Fruit fly (Drosophila melanogaster) whole organism, embryonic: ENCODE results near the gene Agpat3.

Experiments used
- Ada2b ChIP-seq: fragments of 200-800 bp; sonication (Bioruptor generic); IDR thresholded peaks from 2 replicates; pipeline ENCODE4 v1.3.6; 2022; ENCODE audit warnings: missing biosample characterization, missing genetic modification characterization
- Atf3 ChIP-seq: fragments of 200-800 bp; sonication (Bioruptor generic); optimal IDR thresholded peaks from 3 replicates; lab custom pipeline; 2016; ENCODE audit warnings: missing biosample characterization, missing genetic modification characterization
- Blimp-1 ChIP-seq: fragments of 200-800 bp; sonication (Bioruptor generic); optimal IDR thresholded peaks from 3 replicates; lab custom pipeline; 2018; ENCODE audit warnings: missing biosample characterization, missing genetic modification characterization, mild to moderate bottlenecking, moderate library complexity, missing genetic modification reagents
- CG10209 ChIP-seq: fragments of 200-800 bp; sonication (Bioruptor generic); optimal IDR thresholded peaks from 3 replicates; lab custom pipeline; 2017; ENCODE audit warnings: missing biosample characterization, mild to moderate bottlenecking, missing genetic modification characterization, missing genetic modification reagents
- CG1024 ChIP-seq: fragments of 200-800 bp; sonication (Bioruptor generic); IDR thresholded peaks from 2 replicates; pipeline ENCODE4 v1.3.6; 2022; ENCODE audit warnings: missing biosample characterization, missing genetic modification characterization
- CG11723 ChIP-seq: fragments of 200-800 bp; sonication (Bioruptor generic); optimal IDR thresholded peaks from 2 replicates; lab custom pipeline; 2017; ENCODE audit warnings: missing biosample characterization, mild to moderate bottlenecking, missing genetic modification characterization
- CG12299 ChIP-seq: fragments of 200-800 bp; sonication (Bioruptor generic); optimal IDR thresholded peaks from 2 replicates; lab custom pipeline; 2018; ENCODE audit warnings: missing biosample characterization, mild to moderate bottlenecking, missing genetic modification characterization
- CG12942 ChIP-seq: fragments of 200-800 bp; sonication (Bioruptor generic); optimal IDR thresholded peaks from 3 replicates; lab custom pipeline; 2016; ENCODE audit warnings: missing biosample characterization, missing genetic modification characterization
- CG13775 ChIP-seq: fragments of 200-800 bp; sonication (Bioruptor generic); optimal IDR thresholded peaks from 3 replicates; lab custom pipeline; 2017; ENCODE audit warnings: missing biosample characterization, mild to moderate bottlenecking, missing genetic modification characterization
- CG14014 ChIP-seq: fragments of 200-800 bp; sonication (Bioruptor generic); IDR thresholded peaks from 2 replicates; pipeline ENCODE4 v1.3.6; 2022; ENCODE audit warnings: missing biosample characterization, missing genetic modification characterization
- CG1603 ChIP-seq: fragments of 200-800 bp; sonication (Bioruptor generic); optimal IDR thresholded peaks from 2 replicates; lab custom pipeline; 2019; ENCODE audit warnings: missing biosample characterization, mild to moderate bottlenecking, missing genetic modification characterization, moderate library complexity
- CG16815 ChIP-seq: fragments of 200-800 bp; sonication (Bioruptor generic); optimal IDR thresholded peaks from 3 replicates; lab custom pipeline; 2017; ENCODE audit warnings: missing biosample characterization, mild to moderate bottlenecking, missing genetic modification characterization
- CG16863 ChIP-seq: fragments of 200-800 bp; sonication (Bioruptor generic); optimal IDR thresholded peaks from 3 replicates; lab custom pipeline; 2016; ENCODE audit warnings: missing biosample characterization, missing genetic modification characterization
- CG17359 ChIP-seq: fragments of 200-800 bp; sonication (Bioruptor generic); optimal IDR thresholded peaks from 3 replicates; lab custom pipeline; 2018; ENCODE audit warnings: missing biosample characterization, mild to moderate bottlenecking, missing genetic modification characterization, moderate library complexity
- CG18764 ChIP-seq: fragments of 200-800 bp; sonication (Bioruptor generic); optimal IDR thresholded peaks from 3 replicates; lab custom pipeline; 2016; ENCODE audit warnings: missing biosample characterization, missing genetic modification characterization
- CG32772 ChIP-seq: fragments of 200-800 bp; sonication (Bioruptor generic); IDR thresholded peaks from 2 replicates; pipeline ENCODE4 v1.3.6; 2022; ENCODE audit warnings: missing biosample characterization, missing genetic modification characterization
- CG4282 ChIP-seq: fragments of 200-800 bp; sonication (Bioruptor generic); optimal IDR thresholded peaks from 2 replicates; lab custom pipeline; 2016; ENCODE audit warnings: missing biosample characterization, missing genetic modification characterization
- CG4404 ChIP-seq: fragments of 200-800 bp; sonication (Bioruptor generic); IDR thresholded peaks from 2 replicates; pipeline ENCODE4 v1.3.6; 2022; ENCODE audit warnings: missing biosample characterization, missing genetic modification characterization
- CG5245 ChIP-seq: fragments of 200-800 bp; sonication (Bioruptor generic); optimal IDR thresholded peaks from 3 replicates; lab custom pipeline; 2016; ENCODE audit warnings: missing biosample characterization, missing genetic modification characterization
- CG7987 ChIP-seq: fragments of 200-800 bp; sonication (Bioruptor generic); optimal IDR thresholded peaks from 2 replicates; lab custom pipeline; 2018; ENCODE audit warnings: missing biosample characterization, mild to moderate bottlenecking, missing genetic modification characterization, moderate library complexity
- CG8290 ChIP-seq, 3 experiments: fragments of 200-800 bp; sonication (Bioruptor generic); optimal IDR thresholded peaks; 2 replicates each; lab custom pipeline; 2016 to 2019; ENCODE audit warnings: missing biosample characterization in 3 of 3, missing genetic modification characterization in 3 of 3, mild to moderate bottlenecking in 2 of 3, moderate library complexity in 1 of 3
- CG8359 ChIP-seq: fragments of 200-800 bp; sonication (Bioruptor generic); optimal IDR thresholded peaks from 2 replicates; lab custom pipeline; 2017; ENCODE audit warnings: missing biosample characterization, mild to moderate bottlenecking, missing genetic modification characterization, borderline replicate concordance
- CG9609 ChIP-seq: fragments of 200-800 bp; sonication (Bioruptor generic); optimal IDR thresholded peaks from 3 replicates; lab custom pipeline; 2016; ENCODE audit warnings: missing biosample characterization, missing genetic modification characterization
- CG9797 ChIP-seq: fragments of 200-800 bp; sonication (Bioruptor generic); optimal IDR thresholded peaks from 3 replicates; lab custom pipeline; 2018; ENCODE audit warnings: missing biosample characterization, mild to moderate bottlenecking, missing genetic modification characterization
- CHES-1-like ChIP-seq: fragments of 200-800 bp; sonication (Bioruptor generic); optimal IDR thresholded peaks from 2 replicates; lab custom pipeline; 2016; ENCODE audit warnings: missing biosample characterization, missing genetic modification characterization
- CTCF ChIP-seq: fragments of 200-800 bp; sonication (Bioruptor generic); optimal IDR thresholded peaks from 2 replicates; lab custom pipeline; 2017; ENCODE audit warnings: missing biosample characterization, mild to moderate bottlenecking, missing genetic modification characterization, moderate library complexity
- D19A ChIP-seq: fragments of 200-800 bp; optimal IDR thresholded peaks from 3 replicates; lab custom pipeline; 2019; ENCODE audit warnings: missing biosample characterization, mild to moderate bottlenecking, missing genetic modification characterization, moderate library complexity
- Dfd ChIP-seq, 2 experiments: fragments of >200 bp; optimal IDR thresholded peaks; 2 replicates each; lab custom pipeline; 2017; ENCODE audit warnings: missing biosample characterization in 2 of 2, missing genetic modification characterization in 2 of 2
- Ets97D ChIP-seq: fragments of 200-800 bp; sonication (Bioruptor generic); optimal IDR thresholded peaks from 3 replicates; lab custom pipeline; 2016; ENCODE audit warnings: missing biosample characterization, missing genetic modification characterization
- Jarid2 ChIP-seq: fragments of 200-800 bp; sonication (Bioruptor generic); optimal IDR thresholded peaks from 3 replicates; lab custom pipeline; 2017; ENCODE audit warnings: mild to moderate bottlenecking, missing biosample characterization, missing genetic modification reagents, missing genetic modification characterization
- Kr ChIP-seq: fragments of 200-800 bp; sonication (Bioruptor generic); optimal IDR thresholded peaks from 2 replicates; lab custom pipeline; 2017; ENCODE audit warnings: missing biosample characterization, mild to moderate bottlenecking, missing genetic modification characterization
- MESR4 ChIP-seq: fragments of 200-800 bp; sonication (Bioruptor generic); optimal IDR thresholded peaks from 2 replicates; lab custom pipeline; 2018; ENCODE audit warnings: missing biosample characterization, mild to moderate bottlenecking, missing genetic modification characterization, moderate library complexity
- Neu2 ChIP-seq: fragments of 200-800 bp; sonication (Bioruptor generic); optimal IDR thresholded peaks from 3 replicates; lab custom pipeline; 2016; ENCODE audit warnings: missing biosample characterization, missing genetic modification characterization, borderline replicate concordance
- Ptx1 ChIP-seq: fragments of 200-800 bp; sonication (Bioruptor generic); IDR thresholded peaks from 2 replicates; pipeline ENCODE4 v1.3.6; 2022; ENCODE audit warnings: missing biosample characterization, missing genetic modification characterization
- ato ChIP-seq: fragments of 200-800 bp; sonication (Bioruptor generic); IDR thresholded peaks from 2 replicates; pipeline ENCODE4 v1.3.6; 2022; ENCODE audit warnings: missing biosample characterization, missing genetic modification characterization; ENCODE audit not compliant: partially characterized antibody
- dpn ChIP-seq, 2 experiments: fragments of 200-800 bp; sonication (Bioruptor generic); optimal IDR thresholded peaks; 3 replicates each; lab custom pipeline; 2016; ENCODE audit warnings: missing biosample characterization in 2 of 2, missing genetic modification characterization in 2 of 2
- fd96Cb ChIP-seq: fragments of 200-800 bp; sonication (Bioruptor generic); optimal IDR thresholded peaks from 2 replicates; lab custom pipeline; 2018; ENCODE audit warnings: missing biosample characterization, mild to moderate bottlenecking, missing genetic modification characterization, moderate library complexity
- ham ChIP-seq: fragments of 200-800 bp; sonication (Bioruptor generic); IDR thresholded peaks from 2 replicates; pipeline ENCODE4 v1.3.6; 2022; ENCODE audit warnings: missing biosample characterization, missing genetic modification characterization
- jing ChIP-seq: fragments of 200-800 bp; sonication (Bioruptor generic); optimal IDR thresholded peaks from 2 replicates; lab custom pipeline; 2018; ENCODE audit warnings: missing biosample characterization, mild to moderate bottlenecking, missing genetic modification characterization
- nom ChIP-seq: fragments of 200-800 bp; sonication (Bioruptor generic); optimal IDR thresholded peaks from 2 replicates; lab custom pipeline; 2017; ENCODE audit warnings: missing biosample characterization, missing genetic modification characterization, mild to moderate bottlenecking, moderate library complexity, missing genetic modification reagents
- otp ChIP-seq: fragments of 200-800 bp; sonication (Bioruptor generic); IDR thresholded peaks from 3 replicates; pipeline ENCODE4, ENCODE4 v1.3.6; 2022; ENCODE audit warnings: missing biosample characterization, missing genetic modification characterization
- prd ChIP-seq, 3 experiments: fragments of >200 bp in 2 of 3; fragments of 200-800 bp in 1 of 3; sonication (Bioruptor generic) in 1 of 3; optimal IDR thresholded peaks in 2 of 3; IDR thresholded peaks in 1 of 3; 2 replicates in 2 of 3; 3 replicates in 1 of 3; pipeline versions ENCODE4 v1.3.6 to Lab custom; 2017 to 2022; ENCODE audit warnings: missing biosample characterization in 1 of 3, missing genetic modification characterization in 1 of 3
- scrt ChIP-seq: fragments of 200-800 bp; sonication (Bioruptor generic); optimal IDR thresholded peaks from 2 replicates; lab custom pipeline; 2018; ENCODE audit warnings: missing biosample characterization, mild to moderate bottlenecking, missing genetic modification characterization, moderate library complexity
- sisA ChIP-seq: fragments of 200-800 bp; sonication (Bioruptor generic); IDR thresholded peaks from 2 replicates; pipeline ENCODE4 v1.3.6; 2022; ENCODE audit warnings: missing biosample characterization, missing genetic modification characterization
- tio ChIP-seq: fragments of 200-800 bp; sonication (Bioruptor generic); optimal IDR thresholded peaks from 2 replicates; lab custom pipeline; 2017; ENCODE audit warnings: missing biosample characterization, missing genetic modification characterization, inconsistent platforms
- tll ChIP-seq, 2 experiments: fragments of 200-800 bp in 1 of 2; fragments of >200 bp in 1 of 2; sonication (Bioruptor generic) in 1 of 2; optimal IDR thresholded peaks; 2 replicates each; lab custom pipeline; 2017 to 2019; ENCODE audit warnings: missing biosample characterization in 2 of 2, missing genetic modification characterization in 2 of 2, mild to moderate bottlenecking in 1 of 2, moderate library complexity in 1 of 2
- unpg ChIP-seq: fragments of 200-800 bp; sonication (Bioruptor generic); optimal IDR thresholded peaks from 3 replicates; lab custom pipeline; 2018; ENCODE audit warnings: missing biosample characterization, mild to moderate bottlenecking, missing genetic modification characterization, moderate library complexity

Agpat3 gene

DNA sequence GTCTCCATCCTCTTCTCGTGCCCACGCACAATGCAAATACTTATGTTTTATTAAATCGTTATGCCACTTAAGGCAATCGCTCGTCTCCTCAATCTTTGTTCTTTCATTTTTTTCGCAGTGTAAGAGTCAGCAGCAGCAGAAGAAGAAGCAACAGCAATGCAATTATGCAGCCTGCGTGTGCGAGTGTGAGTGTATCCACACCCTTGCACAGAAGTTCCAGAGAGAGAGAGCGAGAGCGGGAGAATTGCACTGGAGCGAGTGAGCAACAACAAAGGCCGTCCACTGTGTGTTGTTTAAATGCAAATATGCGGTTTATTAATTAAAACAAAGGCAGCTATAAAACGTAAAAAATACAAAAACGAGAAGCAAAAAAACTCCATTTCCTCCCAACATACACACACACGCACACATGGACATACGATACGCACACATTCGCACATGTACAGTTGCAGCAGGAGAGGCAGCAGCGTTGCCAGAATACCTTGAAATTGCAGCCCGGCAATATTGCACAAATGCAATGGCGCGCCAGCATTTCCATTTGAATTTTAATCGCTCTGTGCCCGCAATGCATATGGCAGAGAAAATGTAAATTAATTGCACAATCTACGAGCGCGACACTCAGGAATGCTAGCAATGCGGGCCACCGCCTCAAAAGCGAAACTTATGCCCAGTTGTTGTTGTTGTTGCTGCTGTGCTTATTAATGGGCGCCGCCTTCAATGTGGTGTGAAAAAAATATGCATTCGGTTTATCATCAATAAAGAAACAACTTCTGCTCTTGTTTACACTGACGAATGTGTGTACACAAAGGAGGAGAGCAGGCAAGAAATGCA lies 23.1 kb upstream of the Agpat3 start (continued):
- TF ChIP-seq CG5245 (GFP tag; lab: Kevin White, UChicago): peak; percentile 32
- TF ChIP-seq scrt (GFP tag; lab: Kevin White, UChicago): no peak
- TF ChIP-seq CG32772 (GFP tag; lab: Robert Waterston, UW): no peak
- TF ChIP-seq ato (GFP tag; lab: Robert Waterston, UW): no peak
- peak; percentile 35 for TF ChIP-seq CG11723 (GFP tag; lab: Kevin White, UChicago)
- no peak for TF ChIP-seq MESR4 (GFP tag; lab: Kevin White, UChicago)
- peak; percentile 69; the same call in 2 of the 3 replicates for TF ChIP-seq otp (GFP tag; lab: Robert Waterston, UW)
- peak; percentile 88 for TF ChIP-seq Kr (GFP tag; lab: Kevin White, UChicago)
- TF ChIP-seq Ptx1: no peak
- peak; percentile 4 for TF ChIP-seq CG16863 (GFP tag; lab: Kevin White, UChicago)
- TF ChIP-seq CG7987 (GFP tag; lab: Kevin White, UChicago): peak; percentile 4
- TF ChIP-seq CG9797 (GFP tag; lab: Kevin White, UChicago): peak; percentile 12
- TF ChIP-seq CG1603 (tag; lab: Kevin White, UChicago): peak; percentile 48
- TF ChIP-seq fd96Cb (tag; lab: Kevin White, UChicago): peak; percentile 6
- no peak for TF ChIP-seq Dfd (GFP tag; optimal IDR thresholded peaks at IDR 0.05; lab: Kevin White, UChicago)
- peak in 1 of 2 experiments; percentile 25 for TF ChIP-seq dpn (GFP tag; optimal IDR thresholded peaks at IDR 0.05; lab: Kevin White, UChicago)
- TF ChIP-seq CG16815 (GFP tag; lab: Kevin White, UChicago): peak; percentile 14
- no peak for TF ChIP-seq prd (optimal IDR thresholded peaks at IDR 0.05; lab: Kevin White, UChicago)
- peak; percentile 63 for TF ChIP-seq prd (GFP tag; IDR thresholded peaks at IDR 0.05; lab: Robert Waterston, UW)
- TF ChIP-seq ham: no peak
- TF ChIP-seq nom: peak; percentile 57
- TF ChIP-seq sisA (GFP tag; lab: Robert Waterston, UW): no peak
- no peak for TF ChIP-seq unpg (GFP tag; lab: Kevin White, UChicago)
- TF ChIP-seq Blimp-1 (GFP tag; lab: Kevin White, UChicago): no peak
- peak; percentile 46 for TF ChIP-seq CG17359 (tag; lab: Kevin White, UChicago)
- peak; percentile 54 for TF ChIP-seq CG18764 (GFP tag; lab: Kevin White, UChicago)
- TF ChIP-seq Atf3: peak; percentile 50
- no peak for TF ChIP-seq CG12299
- peak; percentile 59 for TF ChIP-seq CG12942 (GFP tag; lab: Kevin White, UChicago)
- peak; percentile 35 for TF ChIP-seq CHES-1-like (GFP tag; lab: Kevin White, UChicago)
- peak; percentile 65 for TF ChIP-seq CG8290 (GFP tag; optimal IDR thresholded peaks at IDR 0.05; lab: Kevin White, UChicago)
- TF ChIP-seq CG8290 (tag; optimal IDR thresholded peaks at IDR 0.05; lab: Kevin White, UChicago): peak in 1 of 2 experiments; percentile 80
- TF ChIP-seq D19A (tag; lab: Kevin White, UChicago): peak; percentile 25
- peak; percentile 21 for TF ChIP-seq Jarid2 (GFP tag; lab: Kevin White, UChicago)
- TF ChIP-seq Ada2b (GFP tag; lab: Robert Waterston, UW): no peak
- TF ChIP-seq CG9609 (GFP tag; lab: Kevin White, UChicago): no peak
- TF ChIP-seq CG4282 (GFP tag; lab: Kevin White, UChicago): no peak
- peak; percentile 73 for TF ChIP-seq CG10209 (GFP tag; lab: Kevin White, UChicago)
- no peak for TF ChIP-seq tio
- peak; percentile 38; the same call in 1 of the 2 replicates for TF ChIP-seq CG1024 (GFP tag; lab: Robert Waterston, UW)
- TF ChIP-seq CG13775 (GFP tag; lab: Kevin White, UChicago): peak; percentile 44
- peak; percentile 41 for TF ChIP-seq CTCF
- TF ChIP-seq CG8359 (GFP tag; lab: Kevin White, UChicago): peak; percentile 14
- TF ChIP-seq tll (GFP tag; optimal IDR thresholded peaks at IDR 0.05; lab: Kevin White, UChicago): peak in 1 of 2 experiments; percentile 21
- no peak for TF ChIP-seq jing
- TF ChIP-seq CG14014 (GFP tag; lab: Robert Waterston, UW): no peak
- TF ChIP-seq Neu2: peak; percentile 29
- no peak for TF ChIP-seq Ets97D
- peak; percentile 48; the same call in 1 of the 2 replicates for TF ChIP-seq CG4404 (GFP tag; lab: Robert Waterston, UW)
